Fruit fly (Drosophila melanogaster) whole organism, wandering third instar larva: ENCODE results near the gene nab.

ENCODE experiments used
- Abd-B ChIP-seq: fragments of >200 bp; optimal IDR thresholded peaks from 2 replicates; lab custom pipeline; 2017; ENCODE audit warnings: missing biosample characterization, missing genetic modification characterization
- Hr78 ChIP-seq: fragments of >200 bp; optimal IDR thresholded peaks from 2 replicates; lab custom pipeline; 2017; ENCODE audit warnings: missing biosample characterization, missing genetic modification characterization
- Jra ChIP-seq: sonication (Bioruptor generic); optimal IDR thresholded peaks from 2 replicates; lab custom pipeline; 2016; ENCODE audit warnings: missing biosample characterization, missing genetic modification characterization
- N ChIP-seq: fragments of >200 bp; optimal IDR thresholded peaks from 2 replicates; lab custom pipeline; 2018; ENCODE audit warnings: missing biosample characterization, missing external identifiers, missing genetic modification characterization
- Rel ChIP-seq, 2 experiments: fragments of 200-800 bp; sonication (Bioruptor generic) in 1 of 2; optimal IDR thresholded peaks; 2 replicates in 1 of 2; 3 replicates in 1 of 2; lab custom pipeline; 2016 to 2019; ENCODE audit warnings: mild to moderate bottlenecking in 2 of 2, missing biosample characterization in 2 of 2, missing genetic modification characterization in 2 of 2, moderate library complexity in 1 of 2
- rgr ChIP-seq: fragments of 200-800 bp; sonication (Bioruptor generic); optimal IDR thresholded peaks from 3 replicates; lab custom pipeline; 2016; ENCODE audit warnings: missing biosample characterization, mild to moderate bottlenecking, missing genetic modification characterization

The nab gene

DNA sequence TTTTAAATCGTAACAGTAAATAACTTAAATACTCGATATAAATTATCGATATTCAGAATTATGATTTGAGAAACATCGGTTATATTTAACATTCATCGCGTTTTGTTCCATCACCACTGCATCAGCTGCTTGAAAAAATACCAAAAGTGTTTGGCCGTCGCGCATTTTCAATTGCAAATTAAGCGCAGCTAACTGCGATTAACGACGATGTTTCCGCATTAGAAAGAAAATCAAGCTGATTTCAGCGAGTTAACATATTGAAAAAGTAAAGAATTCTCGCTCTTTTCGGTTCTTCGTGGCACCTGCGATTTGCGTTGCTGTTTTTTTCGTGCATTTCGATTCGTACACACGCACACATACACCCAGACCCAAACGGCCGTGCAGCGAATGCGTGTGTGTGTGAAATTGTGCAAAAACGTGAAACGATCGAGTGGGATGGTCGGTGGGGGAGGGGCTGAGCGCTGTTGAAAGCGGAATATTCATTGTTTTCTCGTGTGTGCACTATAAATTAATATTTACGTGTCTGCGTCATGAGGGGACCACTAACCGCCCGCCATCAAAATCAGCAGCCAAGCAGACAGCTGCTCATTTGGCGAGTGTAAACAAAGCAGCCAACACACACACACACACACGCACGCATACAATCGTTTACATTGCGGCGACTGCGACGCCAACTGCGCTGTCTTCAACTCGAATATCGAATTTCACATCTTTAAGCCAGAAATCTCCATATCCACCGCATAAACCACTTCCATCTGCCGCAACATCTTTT, 52.5 kb downstream of the nab start, which contains the start of gene Ack:
Gene Ack (plus strand): TSS at position 115 of the 772 bp plus-strand sequence.
- TF ChIP-seq N (GFP tag; lab: Kevin White, UChicago) (peak; percentile 72), Hr78 (GFP tag; lab: Kevin White, UChicago) (peak; percentile 35), Abd-B (GFP tag; lab: Kevin White, UChicago) (no peak)

DNA sequence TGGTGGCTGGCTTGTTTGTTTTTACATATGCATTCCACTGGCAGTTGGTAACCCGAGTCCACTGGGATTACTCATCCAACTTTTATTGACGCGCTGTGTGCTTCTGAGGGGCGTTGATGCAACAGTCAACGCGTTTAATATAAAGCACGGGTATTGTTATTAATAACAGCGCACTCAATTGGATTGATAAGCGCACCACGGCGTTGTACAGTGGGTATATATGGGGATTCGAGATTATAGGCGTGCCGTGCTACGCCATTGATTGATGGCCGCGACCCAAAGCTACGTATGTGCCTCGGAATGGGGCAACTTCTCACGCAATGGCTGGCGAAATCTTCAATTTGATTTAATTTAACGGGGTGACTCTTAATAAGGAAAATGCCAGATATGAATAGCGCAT, 53.6 kb downstream of the nab start:
- peak; percentile 42 for TF ChIP-seq Jra (GFP tag; lab: Kevin White, UChicago)
- no peak for TF ChIP-seq rgr
- TF ChIP-seq Rel (GFP tag; optimal IDR thresholded peaks at IDR 0.05; lab: Kevin White, UChicago), result peak; percentile 32
- peak; percentile 6 for TF ChIP-seq Rel (tag; optimal IDR thresholded peaks at IDR 0.05; lab: Kevin White, UChicago)
